Worm (Caenorhabditis elegans) whole organism, young adult: ENCODE results near the gene W09G10.9.

Source experiments
- dpl-1 ChIP-seq: fragments of 150-350 bp; optimal IDR thresholded peaks from 2 replicates; lab custom pipeline; 2014; ENCODE audit warnings: missing biosample characterization, missing genetic modification reagents, missing genetic modification characterization
- ets-4 ChIP-seq: fragments of 200-800 bp; sonication (Bioruptor generic); optimal IDR thresholded peaks from 2 replicates; lab custom pipeline; 2018; ENCODE audit warnings: mild to moderate bottlenecking, missing genetic modification characterization, missing compliant biosample characterization
- hmg-20 ChIP-seq: fragments of 200-800 bp; sonication (Bioruptor generic); IDR thresholded peaks from 2 replicates; pipeline ENCODE4 v1.3.6; 2022; ENCODE audit warnings: missing genetic modification reagents, missing genetic modification characterization, missing compliant biosample characterization
- nhr-90 ChIP-seq: sonication (generic microtip); optimal IDR thresholded peaks from 2 replicates; lab custom pipeline; 2016; ENCODE audit warnings: missing genotype, mild to moderate bottlenecking, missing genetic modification characterization, missing compliant biosample characterization

ce11 chrII:3561561-3561960 is 40.0 kb downstream of the W09G10.9 start, which contains the start of gene W10G11.2:
- no peak for TF ChIP-seq nhr-90 (tag; lab: Kevin White, UChicago)
- TF ChIP-seq dpl-1 (GFP tag; lab: Kevin White, UChicago): no peak
- no peak for TF ChIP-seq hmg-20 (GFP tag; lab: Robert Waterston, UW)
- no peak for TF ChIP-seq ets-4 (GFP tag; lab: Kevin White, UChicago)
